Worm (Caenorhabditis elegans): Measurements from ENCODE around the gene C42C1.8.
A peak's percentile ranks its signal among the peaks of the same experiment; 100 is the strongest.

Gene C42C1.8

DNA sequence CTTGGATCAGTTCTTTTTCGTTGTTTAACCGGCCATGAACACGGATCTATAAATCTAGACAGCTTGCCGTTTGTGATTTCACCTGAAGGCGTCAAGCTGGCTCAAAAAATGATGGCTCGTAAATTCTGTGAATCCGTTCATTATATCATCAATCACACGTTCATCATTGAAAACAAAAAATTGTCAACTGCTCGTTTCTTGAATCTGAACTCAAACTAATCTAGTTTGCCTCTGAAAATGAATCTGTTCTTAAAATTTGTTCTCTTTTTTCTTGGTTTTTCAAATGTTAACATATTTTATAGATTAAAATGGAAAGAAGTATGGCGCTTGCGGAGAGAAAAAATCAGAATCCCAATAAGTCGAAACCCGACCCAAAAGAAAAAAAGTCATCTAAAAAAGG is at the start of gene C42C1.8:
TSS of gene C42C1.8 (plus strand) at position 301 of the 400 bp plus-strand sequence.
- TF ChIP-seq hlh-1 (tag; optimal IDR thresholded peaks at IDR 0.05) (no peak), nhr-28 (tag; optimal IDR thresholded peaks at IDR 0.05) (no peak), lin-32 (GFP tag; optimal IDR thresholded peaks at IDR 0.05) (no peak), nhr-2 (tag; optimal IDR thresholded peaks at IDR 0.05) (no peak), nhr-76 (tag; optimal IDR thresholded peaks at IDR 0.05) (no peak), sem-2 (GFP tag; optimal IDR thresholded peaks at IDR 0.05) (no peak), nhr-12 (tag; optimal IDR thresholded peaks at IDR 0.05) (no peak), zip-8 (tag; optimal IDR thresholded peaks at IDR 0.05) (no peak), tbx-8 (GFP tag; optimal IDR thresholded peaks at IDR 0.05) (no peak), ceh-83 (GFP tag; optimal IDR thresholded peaks at IDR 0.05) (no peak), mab-5 (tag; optimal IDR thresholded peaks at IDR 0.05) (no peak), flh-1 (GFP tag; optimal IDR thresholded peaks at IDR 0.05) (no peak), ztf-11 (tag; optimal IDR thresholded peaks at IDR 0.05) (no peak), cnd-1 (tag; optimal IDR thresholded peaks at IDR 0.05) (no peak), elt-1 (tag; optimal IDR thresholded peaks at IDR 0.05; ENCODE audit: borderline replicate concordance, insufficient read depth) (no peak), nhr-237 (tag; optimal IDR thresholded peaks at IDR 0.05) (no peak), mls-2 (tag; optimal IDR thresholded peaks at IDR 0.05) (no peak), mep-1 (tag; optimal IDR thresholded peaks at IDR 0.05) (no peak)

DNA sequence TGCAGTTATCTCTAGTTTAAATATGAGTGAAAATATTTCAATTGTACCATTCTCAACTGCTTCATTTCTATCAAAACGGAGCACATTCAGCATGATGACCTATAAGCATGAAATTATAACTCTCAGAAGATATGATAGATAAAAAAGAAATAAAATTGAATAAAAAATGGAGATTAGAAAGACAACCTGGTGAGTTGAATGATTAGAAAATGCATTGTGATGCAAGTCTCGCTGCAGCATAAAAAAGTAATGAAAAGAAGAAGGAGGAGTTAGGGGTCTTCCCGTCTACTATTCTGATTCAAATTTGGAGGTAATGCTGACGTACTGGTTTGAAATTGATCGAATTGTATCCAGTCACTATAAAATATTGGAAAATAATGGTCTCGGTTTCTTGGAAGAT is 46.1 kb upstream of the C42C1.8 start, which contains the start of gene sre-15:
TSS of gene sre-15 (minus strand) at position 101 of the 400 bp plus-strand sequence.
- no peak for TF ChIP-seq tbx-8 (GFP tag; optimal IDR thresholded peaks at IDR 0.05)
- no peak for TF ChIP-seq nhr-28 (tag; optimal IDR thresholded peaks at IDR 0.05)
- no peak for TF ChIP-seq lin-13 (tag; optimal IDR thresholded peaks at IDR 0.05)
- TF ChIP-seq mep-1 (tag; optimal IDR thresholded peaks at IDR 0.05): no peak
- no peak for TF ChIP-seq elt-1 (tag; optimal IDR thresholded peaks at IDR 0.05; ENCODE audit: borderline replicate concordance, insufficient read depth)
- no peak for TF ChIP-seq unc-120 (tag; optimal IDR thresholded peaks at IDR 0.05; ENCODE audit: poor library complexity, severe bottlenecking)
- TF ChIP-seq zip-8 (tag; optimal IDR thresholded peaks at IDR 0.05): no peak
- no peak for TF ChIP-seq nhr-2 (tag; optimal IDR thresholded peaks at IDR 0.05)
- no peak for TF ChIP-seq ces-1 (GFP tag; optimal IDR thresholded peaks at IDR 0.05)
- no peak for TF ChIP-seq nhr-237 (tag; optimal IDR thresholded peaks at IDR 0.05)

DNA sequence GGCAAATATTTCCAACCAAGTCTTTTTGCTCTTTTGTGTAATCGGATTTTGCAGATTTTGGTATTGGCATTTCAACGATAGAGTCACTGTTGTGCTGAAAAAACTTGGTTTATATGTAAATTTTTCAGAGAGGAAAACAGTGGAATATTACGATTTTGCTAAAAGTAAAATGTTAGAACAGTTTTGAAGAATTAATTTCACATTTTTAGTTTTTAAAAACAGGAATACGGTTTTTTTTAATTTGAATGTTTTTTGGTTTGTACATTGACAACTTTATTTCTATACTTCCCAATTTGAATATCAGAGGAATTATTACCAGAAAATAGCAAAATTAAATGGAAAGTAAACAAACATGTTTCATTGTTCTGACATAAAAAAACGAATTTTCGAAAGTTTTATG is 38.3 kb upstream of the C42C1.8 start, which contains the start of gene dnj-26:
TSS of gene dnj-26 (minus strand) at position 101 of the 400 bp plus-strand sequence.
- TF ChIP-seq drap-1 (GFP tag; optimal IDR thresholded peaks at IDR 0.05) (no peak), mab-5 (tag; optimal IDR thresholded peaks at IDR 0.05) (no peak), nhr-76 (tag; optimal IDR thresholded peaks at IDR 0.05) (no peak), sem-2 (GFP tag; optimal IDR thresholded peaks at IDR 0.05) (no peak), ceh-39 (tag; optimal IDR thresholded peaks at IDR 0.05) (no peak), cnd-1 (tag; optimal IDR thresholded peaks at IDR 0.05) (no peak), elt-1 (tag; optimal IDR thresholded peaks at IDR 0.05; ENCODE audit: borderline replicate concordance, insufficient read depth) (no peak)

DNA sequence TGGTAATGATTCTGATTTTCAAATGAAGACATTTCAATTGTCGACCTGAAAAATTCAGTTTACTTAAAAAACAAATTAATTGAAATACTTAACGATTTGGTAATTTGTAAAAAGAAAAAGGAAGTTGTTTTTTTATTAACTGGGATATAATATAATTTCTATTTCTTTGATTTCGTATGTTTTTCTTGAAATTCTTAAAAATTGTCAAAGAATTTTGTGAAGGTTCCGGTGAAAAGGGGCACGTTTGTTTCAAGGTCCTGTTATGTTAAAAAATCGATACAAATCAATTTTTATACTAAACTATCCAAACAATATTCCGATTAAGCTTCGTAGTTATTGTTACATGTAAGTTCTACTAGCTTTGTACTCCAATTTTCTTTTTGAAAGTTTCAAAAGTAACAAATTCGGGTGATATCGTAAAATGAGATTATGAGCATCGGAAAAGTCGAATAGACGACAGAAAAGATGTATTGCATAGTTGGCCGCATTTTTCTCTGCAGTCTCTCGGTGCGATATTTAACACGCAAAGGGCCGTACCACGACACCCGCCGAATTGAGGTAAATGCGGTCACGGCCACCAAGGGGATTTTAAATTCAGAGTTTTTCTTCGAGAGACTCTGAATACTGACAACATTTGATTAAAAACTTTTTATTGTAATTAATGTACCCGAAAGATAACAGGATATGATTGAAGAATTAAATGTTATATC is 31.5 kb upstream of the C42C1.8 start, which contains the start of gene Y39C12A.9:
TSS of gene Y39C12A.9 (minus strand) at position 51 of the 710 bp plus-strand sequence.
- TF ChIP-seq ces-1 (GFP tag; optimal IDR thresholded peaks at IDR 0.05) (peak; percentile 31), flh-1 (GFP tag; optimal IDR thresholded peaks at IDR 0.05) (no peak), unc-120 (tag; optimal IDR thresholded peaks at IDR 0.05; ENCODE audit: poor library complexity, severe bottlenecking) (peak; percentile 16), blmp-1 (tag; optimal IDR thresholded peaks at IDR 0.05) (no peak), ztf-11 (tag; optimal IDR thresholded peaks at IDR 0.05) (no peak), ham-2 (GFP tag; optimal IDR thresholded peaks at IDR 0.05) (no peak)

DNA sequence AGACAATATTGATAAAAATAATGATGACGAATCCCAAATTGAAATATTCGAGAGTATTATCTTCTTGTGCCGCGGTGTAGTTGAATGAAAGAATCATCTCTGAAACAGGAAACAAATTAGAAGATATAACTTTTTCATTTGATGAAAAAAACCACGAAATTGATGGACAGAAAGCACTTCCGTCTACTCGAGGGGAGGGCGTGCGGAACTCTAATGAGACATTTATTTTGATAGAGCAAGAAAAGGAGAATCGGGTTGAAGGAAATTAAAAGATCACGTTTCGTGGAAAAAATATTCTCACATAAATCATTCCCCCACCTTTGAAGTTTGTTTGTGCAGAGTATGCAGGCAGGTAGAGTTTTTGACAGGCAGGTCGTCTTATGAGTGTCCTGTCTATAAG is 29.5 kb upstream of the C42C1.8 start, which contains the start of gene sre-14:
TSS of gene sre-14 (minus strand) at position 101 of the 400 bp plus-strand sequence.
- TF ChIP-seq bed-3 (GFP tag; optimal IDR thresholded peaks at IDR 0.05): no peak
- no peak for TF ChIP-seq hlh-1 (tag; optimal IDR thresholded peaks at IDR 0.05)
- no peak for TF ChIP-seq unc-62 (GFP tag; optimal IDR thresholded peaks at IDR 0.05)
- TF ChIP-seq lsy-2 (tag; optimal IDR thresholded peaks at IDR 0.05): no peak
- no peak for TF ChIP-seq flh-1 (GFP tag; optimal IDR thresholded peaks at IDR 0.05)

DNA sequence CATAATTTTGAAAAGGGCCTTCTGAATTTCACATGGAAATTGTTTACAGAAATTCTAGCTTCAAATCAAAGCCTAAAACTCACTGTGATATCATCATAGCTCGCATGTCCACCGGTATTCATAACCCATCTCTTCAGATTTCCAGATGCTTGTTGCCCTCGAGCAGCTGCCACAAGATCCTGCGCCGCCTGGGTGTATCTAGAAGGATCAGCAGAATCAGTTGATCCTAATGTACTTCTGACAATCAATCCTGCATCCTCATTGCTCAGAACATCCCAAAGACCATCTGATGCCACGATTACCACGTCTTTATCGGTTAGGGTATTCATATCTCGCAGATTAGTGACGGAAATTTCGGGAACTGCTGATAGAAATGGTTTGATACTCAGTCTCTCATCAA is 25.0 kb upstream of the C42C1.8 start:
- no peak for TF ChIP-seq nhr-12 (tag; optimal IDR thresholded peaks at IDR 0.05)
- TF ChIP-seq snpc-4 (tag; optimal IDR thresholded peaks at IDR 0.05): no peak
- no peak for TF ChIP-seq unc-120 (tag; optimal IDR thresholded peaks at IDR 0.05; ENCODE audit: poor library complexity, severe bottlenecking)
- no peak for TF ChIP-seq mep-1 (tag; optimal IDR thresholded peaks at IDR 0.05)
- no peak for TF ChIP-seq M03D4.4 (tag; optimal IDR thresholded peaks at IDR 0.05)
- TF ChIP-seq lin-32 (GFP tag; optimal IDR thresholded peaks at IDR 0.05): no peak
- no peak for TF ChIP-seq unc-39 (tag; optimal IDR thresholded peaks at IDR 0.05)
- TF ChIP-seq ceh-83 (GFP tag; optimal IDR thresholded peaks at IDR 0.05): no peak
- no peak for TF ChIP-seq ceh-39 (tag; optimal IDR thresholded peaks at IDR 0.05)
- no peak for TF ChIP-seq tbx-8 (GFP tag; optimal IDR thresholded peaks at IDR 0.05)
- TF ChIP-seq hlh-1 (tag; optimal IDR thresholded peaks at IDR 0.05): no peak
- no peak for TF ChIP-seq sem-2 (GFP tag; optimal IDR thresholded peaks at IDR 0.05)
- no peak for TF ChIP-seq elt-3 (tag; optimal IDR thresholded peaks at IDR 0.05)
- TF ChIP-seq lin-13 (tag; optimal IDR thresholded peaks at IDR 0.05): no peak
- no peak for TF ChIP-seq ceh-43 (GFP tag; optimal IDR thresholded peaks at IDR 0.05)
- no peak for TF ChIP-seq flh-1 (GFP tag; optimal IDR thresholded peaks at IDR 0.05)
- no peak for TF ChIP-seq nhr-76 (tag; optimal IDR thresholded peaks at IDR 0.05)
- TF ChIP-seq sptf-1 (tag; optimal IDR thresholded peaks at IDR 0.05): no peak
- TF ChIP-seq nhr-28 (tag; optimal IDR thresholded peaks at IDR 0.05): no peak
- no peak for TF ChIP-seq pha-4 (tag; optimal IDR thresholded peaks at IDR 0.05)
